Fruit fly (Drosophila melanogaster): ENCODE measurements around the gene Trf4-1.

DNA sequence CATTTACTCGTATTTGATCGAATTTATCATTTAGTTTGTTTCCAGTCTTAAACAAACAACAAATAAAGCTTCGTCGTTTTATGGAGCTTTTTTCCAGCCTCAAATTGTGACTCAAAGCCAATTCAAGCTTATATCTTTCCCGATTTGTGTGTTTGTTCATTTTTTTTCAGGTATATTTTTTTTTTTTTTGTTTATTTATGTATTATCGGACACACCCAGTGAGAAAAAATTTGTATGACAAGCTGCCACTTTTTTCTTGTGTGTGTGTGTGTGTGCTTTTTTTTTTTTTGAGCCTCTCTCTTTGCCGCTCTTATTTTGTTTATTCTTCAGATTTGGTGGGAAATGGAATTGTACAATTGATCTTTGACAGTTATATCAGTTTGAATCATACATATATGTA lies 37.6 kb upstream of the Trf4-1 start:
- TF ChIP-seq CG34406 (GFP tag; optimal IDR thresholded peaks at IDR 0.05) (no peak), svp (GFP tag) (no peak), ss (GFP tag; optimal IDR thresholded peaks at IDR 0.05) (no peak), Blimp-1 (GFP tag; optimal IDR thresholded peaks at IDR 0.05) (no peak), CG1621 (tag; optimal IDR thresholded peaks at IDR 0.05) (no peak), fd59A (GFP tag; optimal IDR thresholded peaks at IDR 0.05) (no peak), CG7368 (GFP tag; optimal IDR thresholded peaks at IDR 0.05) (no peak), CG11762 (GFP tag; optimal IDR thresholded peaks at IDR 0.05; ENCODE audit: insufficient read depth) (no peak), CG6792 (GFP tag; optimal IDR thresholded peaks at IDR 0.05) (no peak), lz (GFP tag; optimal IDR thresholded peaks at IDR 0.05) (no peak), Hr4 (GFP tag; optimal IDR thresholded peaks at IDR 0.05) (no peak), CG4318 (GFP tag; optimal IDR thresholded peaks at IDR 0.05) (no peak)
